Worm (Caenorhabditis elegans): ENCODE measurements around the gene Y22D7AL.10.

DNA sequence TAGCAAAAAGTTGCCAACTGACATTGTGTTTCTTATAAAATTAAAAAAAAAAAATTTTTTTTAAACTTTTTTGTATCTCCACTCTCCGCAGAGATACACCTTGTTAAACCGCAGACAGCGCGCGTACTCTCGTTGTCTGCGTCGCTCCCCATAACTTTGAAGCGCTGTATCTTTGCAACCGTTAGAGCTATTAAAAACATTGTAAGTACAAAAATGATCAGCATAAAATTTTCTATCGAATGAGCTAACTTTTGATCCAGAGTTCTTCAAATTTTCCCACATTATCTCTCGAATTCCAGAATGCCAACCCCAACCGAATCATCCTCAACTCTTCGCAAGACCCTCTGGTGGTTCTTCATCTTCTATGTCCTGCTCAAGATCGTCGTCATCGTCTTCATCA lies 33.5 kb upstream of the Y22D7AL.10 start, which contains the start of gene Y22D7AL.1:
- TF ChIP-seq aly-1 (tag; optimal IDR thresholded peaks at IDR 0.05) (no peak), ama-1 (optimal IDR thresholded peaks at IDR 0.05) (no peak), hmg-4 (GFP tag; optimal IDR thresholded peaks at IDR 0.05) (no peak), pes-1 (GFP tag; IDR thresholded peaks at IDR 0.05) (no peak), hmbx-1 (tag; optimal IDR thresholded peaks at IDR 0.05) (no peak), ceh-36 (tag; optimal IDR thresholded peaks at IDR 0.05) (no peak), B0310.2 (tag; optimal IDR thresholded peaks at IDR 0.05) (no peak), sea-1 (GFP tag; conservative IDR thresholded peaks at IDR 0.05) (no peak), F13C5.2 (tag; optimal IDR thresholded peaks at IDR 0.05) (no peak), tbx-11 (GFP tag; IDR thresholded peaks at IDR 0.05) (no peak), flt-1 (GFP tag; IDR thresholded peaks at IDR 0.05) (no peak), ets-7 (tag; optimal IDR thresholded peaks at IDR 0.05) (no peak), ceh-13 (GFP tag; optimal IDR thresholded peaks at IDR 0.05) (no peak)

All from whole organism, early embryonic.